Worm (Caenorhabditis elegans) whole organism, L1 larva: ENCODE results near the gene unc-82.

Experiments used
- ceh-63 ChIP-seq: fragments of 200-800 bp; sonication (Bioruptor generic); optimal IDR thresholded peaks from 2 replicates; lab custom pipeline; 2018; ENCODE audit warnings: mild to moderate bottlenecking, missing genetic modification characterization, missing compliant biosample characterization
- egl-13 ChIP-seq: sonication (generic microtip); optimal IDR thresholded peaks from 2 replicates; lab custom pipeline; 2016; ENCODE audit warnings: missing genotype, missing genetic modification reagents, missing genetic modification characterization, missing compliant biosample characterization
- elt-3 ChIP-seq, 6 experiments: fragments of 150-350 bp in 1 of 6; sonication (generic microtip); optimal IDR thresholded peaks; 2 replicates each; lab custom pipeline; 2017 to 2018; ENCODE audit warnings: missing biosample characterization in 6 of 6, missing genetic modification characterization in 6 of 6, inconsistent platforms in 1 of 6
- mdl-1 ChIP-seq, 2 experiments: fragments of 150-350 bp; optimal IDR thresholded peaks; 2 replicates each; lab custom pipeline; 2014 to 2017; ENCODE audit warnings: missing biosample characterization in 2 of 2, missing genetic modification characterization in 2 of 2, inconsistent platforms in 1 of 2
- nhr-11 ChIP-seq: fragments of 150-350 bp; optimal IDR thresholded peaks from 2 replicates; lab custom pipeline; 2014; ENCODE audit warnings: missing biosample characterization, missing genetic modification characterization
- nhr-76 ChIP-seq: sonication (generic microtip); optimal IDR thresholded peaks from 2 replicates; lab custom pipeline; 2017; ENCODE audit warnings: missing biosample characterization, missing genetic modification characterization
- skn-1 ChIP-seq: fragments of 150-350 bp; optimal IDR thresholded peaks from 2 replicates; lab custom pipeline; 2014; ENCODE audit warnings: missing biosample characterization, missing genetic modification characterization
- unc-62 ChIP-seq: fragments of 150-350 bp; optimal IDR thresholded peaks from 2 replicates; lab custom pipeline; 2014; ENCODE audit warnings: missing biosample characterization, missing genetic modification reagents, missing genetic modification characterization
- unc-86 ChIP-seq: sonication (generic microtip); optimal IDR thresholded peaks from 2 replicates; lab custom pipeline; 2016; ENCODE audit warnings: missing genetic modification characterization, missing compliant biosample characterization
- ztf-11 ChIP-seq, 2 experiments: sonication (generic microtip); optimal IDR thresholded peaks; 2 replicates each; lab custom pipeline; 2016 to 2017; ENCODE audit warnings: missing genetic modification characterization in 2 of 2, missing biosample characterization in 1 of 2, missing compliant biosample characterization in 1 of 2

ce11 chrIV:7465857-7466256 is 41.6 kb downstream of the unc-82 start, which contains the start of gene F13B6.3:
- TF ChIP-seq mdl-1 (tag; optimal IDR thresholded peaks at IDR 0.05; lab: Kevin White, UChicago) (no peak), unc-86 (no peak), nhr-76 (tag; lab: Kevin White, UChicago) (no peak), skn-1 (tag; lab: Kevin White, UChicago) (no peak), unc-62 (GFP tag; lab: Kevin White, UChicago) (no peak), ztf-11 (tag; optimal IDR thresholded peaks at IDR 0.05; lab: Kevin White, UChicago) (no peak), nhr-11 (tag; lab: Kevin White, UChicago) (no peak), elt-3 (tag; optimal IDR thresholded peaks at IDR 0.05; lab: Kevin White, UChicago) (no peak), egl-13 (tag; lab: Kevin White, UChicago) (no peak), ceh-63 (GFP tag; lab: Kevin White, UChicago) (no peak)
